Worm (Caenorhabditis elegans): ENCODE data around the gene Y17G9A.2.

DNA sequence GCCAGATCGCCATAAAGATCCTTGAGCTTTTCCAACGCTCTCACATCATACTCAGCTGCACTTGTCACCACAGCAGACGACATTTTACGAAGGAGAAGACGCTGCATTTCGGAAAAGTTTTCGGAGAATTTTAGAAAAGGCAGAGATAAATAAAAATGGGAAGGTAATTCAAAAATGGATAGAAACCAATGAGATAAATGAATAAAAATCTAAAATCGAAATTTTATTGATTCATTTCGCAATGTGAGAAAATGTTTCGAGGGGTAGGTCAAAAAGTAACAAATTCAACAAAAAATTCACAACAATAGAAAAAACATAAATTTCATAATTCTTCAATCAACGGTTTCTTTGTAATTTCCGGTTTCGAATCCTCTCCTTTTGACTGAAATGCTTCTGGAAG lies 49.6 kb downstream of the Y17G9A.2 start, which contains the start of gene dpf-5:
- no peak for TF ChIP-seq pqm-1 (tag; optimal IDR thresholded peaks at IDR 0.05)
- TF ChIP-seq tbx-2 (tag; optimal IDR thresholded peaks at IDR 0.05) = no peak
- no peak for TF ChIP-seq snpc-4 (tag; optimal IDR thresholded peaks at IDR 0.05)
- no peak for TF ChIP-seq dpl-1 (GFP tag; optimal IDR thresholded peaks at IDR 0.05)
- TF ChIP-seq efl-1 (optimal IDR thresholded peaks at IDR 0.05) = no peak
- TF ChIP-seq efl-1 (GFP tag; optimal IDR thresholded peaks at IDR 0.05 in 1 of 2) = no peak
- TF ChIP-seq ceh-90 (tag; optimal IDR thresholded peaks at IDR 0.05) = no peak
- no peak for TF ChIP-seq mep-1 (tag; optimal IDR thresholded peaks at IDR 0.05)
- TF ChIP-seq ama-1 (optimal IDR thresholded peaks at IDR 0.05) = no peak
- TF ChIP-seq rnt-1 (tag; optimal IDR thresholded peaks at IDR 0.05) = no peak
- TF ChIP-seq lsy-2 (tag; optimal IDR thresholded peaks at IDR 0.05) = no peak
- no peak for TF ChIP-seq sup-37 (GFP tag; optimal IDR thresholded peaks at IDR 0.05)

Measured in whole organism, L1 larva.